Worm (Caenorhabditis elegans): ENCODE measurements around the gene thoc-1.

Gene thoc-1

ce11 chrII:701371-702139 is at the start of gene thoc-1:
Gene thoc-1 (plus strand): TSS chrII:702107.
- TF ChIP-seq W03F9.2 (tag; optimal IDR thresholded peaks at IDR 0.05), result no peak
- no peak for TF ChIP-seq dao-5 (tag; optimal IDR thresholded peaks at IDR 0.05)
- TF ChIP-seq him-1 (tag; optimal IDR thresholded peaks at IDR 0.05), result no peak

ce11 chrII:658369-658768 is 43.5 kb upstream of the thoc-1 start, which contains the start of gene sdz-24:
Gene sdz-24 (plus strand): TSS chrII:658669.
- TF ChIP-seq him-1 (tag; optimal IDR thresholded peaks at IDR 0.05), result no peak
- TF ChIP-seq W03F9.2 (tag; optimal IDR thresholded peaks at IDR 0.05), result no peak
- TF ChIP-seq dao-5 (tag; optimal IDR thresholded peaks at IDR 0.05), result no peak

ce11 chrII:661696-662095 is 40.2 kb upstream of the thoc-1 start, which contains the start of gene sri-45:
Gene sri-45 (minus strand): TSS chrII:661796.
- TF ChIP-seq dao-5 (tag; optimal IDR thresholded peaks at IDR 0.05), result no peak
- no peak for TF ChIP-seq W03F9.2 (tag; optimal IDR thresholded peaks at IDR 0.05)
- no peak for TF ChIP-seq him-1 (tag; optimal IDR thresholded peaks at IDR 0.05)

ce11 chrII:667864-668263 is 34.0 kb upstream of the thoc-1 start:
- TF ChIP-seq dao-5 (tag; optimal IDR thresholded peaks at IDR 0.05) (no peak), W03F9.2 (tag; optimal IDR thresholded peaks at IDR 0.05) (no peak)

- TF ChIP-seq W03F9.2 (tag; optimal IDR thresholded peaks at IDR 0.05) (no peak), him-1 (tag; optimal IDR thresholded peaks at IDR 0.05) (no peak), dao-5 (tag; optimal IDR thresholded peaks at IDR 0.05) (no peak)
Measured at ce11 chrII:671025-671424, 30.9 kb upstream of the thoc-1 start, which contains the start of gene sri-46. Gene sri-46 (minus strand): TSS chrII:671125.

ce11 chrII:674116-674515 is 27.8 kb upstream of the thoc-1 start, which contains the start of gene Y39F10C.3:
Gene Y39F10C.3 (plus strand): TSS chrII:674416.
- no peak for TF ChIP-seq W03F9.2 (tag; optimal IDR thresholded peaks at IDR 0.05)

ce11 chrII:675303-675702 is 26.6 kb upstream of the thoc-1 start, which contains the start of gene Y39F10C.1:
Gene Y39F10C.1 (plus strand): TSS chrII:675603.
- TF ChIP-seq dao-5 (tag; optimal IDR thresholded peaks at IDR 0.05) (no peak), him-1 (tag; optimal IDR thresholded peaks at IDR 0.05) (no peak), W03F9.2 (tag; optimal IDR thresholded peaks at IDR 0.05) (no peak)

- TF ChIP-seq dao-5 (tag; optimal IDR thresholded peaks at IDR 0.05) (no peak), him-1 (tag; optimal IDR thresholded peaks at IDR 0.05) (no peak), W03F9.2 (tag; optimal IDR thresholded peaks at IDR 0.05) (no peak)
Measured at ce11 chrII:675822-676221, 26.1 kb upstream of the thoc-1 start.

ce11 chrII:678581-678980 is 23.3 kb upstream of the thoc-1 start, which contains the start of gene T02H6.9:
Gene T02H6.9 (plus strand): TSS chrII:678881.
- no peak for TF ChIP-seq dao-5 (tag; optimal IDR thresholded peaks at IDR 0.05)
- no peak for TF ChIP-seq him-1 (tag; optimal IDR thresholded peaks at IDR 0.05)
- TF ChIP-seq W03F9.2 (tag; optimal IDR thresholded peaks at IDR 0.05), result no peak

- TF ChIP-seq dao-5 (tag; optimal IDR thresholded peaks at IDR 0.05) (no peak), him-1 (tag; optimal IDR thresholded peaks at IDR 0.05) (no peak), W03F9.2 (tag; optimal IDR thresholded peaks at IDR 0.05) (no peak)
Measured at ce11 chrII:680612-681011, 21.3 kb upstream of the thoc-1 start, which contains the start of the genes T02H6.10 and T02H6.8. Gene T02H6.10 (minus strand): TSS chrII:680712. Gene T02H6.8 (plus strand): TSS chrII:680832.

- no peak for TF ChIP-seq dao-5 (tag; optimal IDR thresholded peaks at IDR 0.05)
- no peak for TF ChIP-seq W03F9.2 (tag; optimal IDR thresholded peaks at IDR 0.05)
- no peak for TF ChIP-seq him-1 (tag; optimal IDR thresholded peaks at IDR 0.05)
Measured at ce11 chrII:682326-682725, 19.6 kb upstream of the thoc-1 start, which contains the start of gene T02H6.7. Gene T02H6.7 (plus strand): TSS chrII:682626.

ce11 chrII:683467-683866 is 18.4 kb upstream of the thoc-1 start, which contains the start of gene T02H6.6:
Gene T02H6.6 (plus strand): TSS chrII:683767.
- TF ChIP-seq dao-5 (tag; optimal IDR thresholded peaks at IDR 0.05), result no peak
- no peak for TF ChIP-seq him-1 (tag; optimal IDR thresholded peaks at IDR 0.05)
- TF ChIP-seq W03F9.2 (tag; optimal IDR thresholded peaks at IDR 0.05), result no peak

ce11 chrII:684811-685210 is 17.1 kb upstream of the thoc-1 start, which contains the start of gene T02H6.5:
Gene T02H6.5 (plus strand): TSS chrII:685111.
- TF ChIP-seq him-1 (tag; optimal IDR thresholded peaks at IDR 0.05) (no peak), dao-5 (tag; optimal IDR thresholded peaks at IDR 0.05) (no peak), W03F9.2 (tag; optimal IDR thresholded peaks at IDR 0.05) (no peak)

ce11 chrII:689749-690148 is 12.2 kb upstream of the thoc-1 start, which contains the start of gene T02H6.4:
Gene T02H6.4 (plus strand): TSS chrII:690049.
- TF ChIP-seq W03F9.2 (tag; optimal IDR thresholded peaks at IDR 0.05) (no peak), him-1 (tag; optimal IDR thresholded peaks at IDR 0.05) (no peak), dao-5 (tag; optimal IDR thresholded peaks at IDR 0.05) (no peak)
